Worm (Caenorhabditis elegans) whole organism, dauer: Measurements from ENCODE around the gene E02H1.6.

ENCODE experiments used
- unc-62 ChIP-seq: sonication (generic microtip); optimal IDR thresholded peaks from 2 replicates; lab custom pipeline; 2017; ENCODE audit warnings: missing biosample characterization, missing genetic modification reagents, missing genetic modification characterization

The E02H1.6 gene

ce11 chrII:9607137-9607536 is 10.6 kb downstream of the E02H1.6 start:
- no peak for TF ChIP-seq unc-62

- TF ChIP-seq unc-62, result no peak
These were observed 12.8 kb downstream of the E02H1.6 start, which contains the start of gene pap-2 for ce11 chrII:9609296-9609695. TSS of gene pap-2 (minus strand) at chrII:9609396.

ce11 chrII:9611347-9611923 is 14.9 kb downstream of the E02H1.6 start, which contains the start of the genes T15H9.5 and T15H9.4:
TSS of gene T15H9.5 (minus strand) at chrII:9611447.
TSS of gene T15H9.4 (plus strand) at chrII:9611873.
- TF ChIP-seq unc-62, result no peak

- TF ChIP-seq unc-62, result no peak
These were observed 18.2 kb downstream of the E02H1.6 start, which contains the start of gene hlh-6 for ce11 chrII:9614728-9615127. TSS of gene hlh-6 (minus strand) at chrII:9614828.

ce11 chrII:9617039-9617901 is 20.8 kb downstream of the E02H1.6 start, which contains the start of gene hal-3:
TSS of gene hal-3 (minus strand) at chrII:9617125.
- no peak for TF ChIP-seq unc-62

ce11 chrII:9617902-9618245 is 21.4 kb downstream of the E02H1.6 start:
- TF ChIP-seq unc-62, result no peak

- no peak for TF ChIP-seq unc-62
These were observed 22.3 kb downstream of the E02H1.6 start for ce11 chrII:9618759-9619158.

- TF ChIP-seq unc-62, result no peak
These were observed 22.9 kb downstream of the E02H1.6 start for ce11 chrII:9619402-9619862.

- no peak for TF ChIP-seq unc-62
These were observed 23.6 kb downstream of the E02H1.6 start for ce11 chrII:9619995-9620535.

ce11 chrII:9620616-9621015 is 24.1 kb downstream of the E02H1.6 start:
- no peak for TF ChIP-seq unc-62

- no peak for TF ChIP-seq unc-62
These were observed 24.6 kb downstream of the E02H1.6 start for ce11 chrII:9621121-9621520.

ce11 chrII:9621913-9622348 is 25.4 kb downstream of the E02H1.6 start:
- TF ChIP-seq unc-62, result no peak

ce11 chrII:9624110-9624695 is 27.7 kb downstream of the E02H1.6 start, which contains the start of the genes dnj-20 and ZK1307.8:
TSS of gene dnj-20 (minus strand) at chrII:9624176.
TSS of gene ZK1307.8 (plus strand) at chrII:9624613.
- no peak for TF ChIP-seq unc-62

ce11 chrII:9625930-9626329 is 29.4 kb downstream of the E02H1.6 start:
- TF ChIP-seq unc-62, result no peak

- no peak for TF ChIP-seq unc-62
These were observed 39.8 kb downstream of the E02H1.6 start, which contains the start of gene ZK1307.7 for ce11 chrII:9636300-9636699. TSS of gene ZK1307.7 (plus strand) at chrII:9636600.

- TF ChIP-seq unc-62, result no peak
These were observed 47.9 kb downstream of the E02H1.6 start, which contains the start of gene fzr-1 for ce11 chrII:9644438-9644837. TSS of gene fzr-1 (minus strand) at chrII:9644466.
